Worm (Caenorhabditis elegans): ENCODE results near the gene ssp-35.

DNA sequence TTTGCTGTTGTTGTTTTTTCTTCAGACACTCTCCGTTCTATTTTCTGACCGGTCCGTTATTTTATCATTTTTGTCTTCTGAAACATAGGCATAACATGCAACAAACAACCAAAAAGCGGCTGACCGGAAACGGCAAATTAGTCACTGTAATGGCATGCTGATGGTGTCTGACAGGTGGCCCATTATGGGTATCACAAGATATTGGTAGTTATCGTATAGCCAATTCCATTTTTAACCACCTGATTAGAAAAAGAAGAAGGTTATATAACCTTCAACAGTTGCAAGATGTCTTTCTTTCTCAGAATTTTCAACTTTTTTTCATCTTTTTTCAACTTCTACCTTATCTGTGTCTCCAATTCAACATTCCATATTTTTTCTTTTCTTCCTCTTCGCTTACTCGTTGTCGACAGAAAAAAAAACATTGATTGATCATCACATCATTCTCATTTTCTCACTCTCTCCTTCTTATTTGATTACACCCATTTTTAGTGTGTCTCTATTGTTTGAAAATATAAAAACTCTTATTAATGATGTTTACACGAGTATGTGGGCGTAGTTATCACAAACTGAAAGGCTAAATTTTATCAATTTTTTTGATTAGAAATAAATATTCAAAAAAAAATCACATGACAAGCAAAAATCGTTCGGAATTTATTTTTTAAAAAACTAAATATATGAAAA, 37.3 kb upstream of the ssp-35 start:
- TF ChIP-seq nhr-77 (tag; optimal IDR thresholded peaks at IDR 0.05): no peak
- TF ChIP-seq lsy-2 (tag; optimal IDR thresholded peaks at IDR 0.05): peak; percentile 24 to 53
- TF ChIP-seq nhr-11 (tag; optimal IDR thresholded peaks at IDR 0.05): no peak
- TF ChIP-seq ets-5 (GFP tag; IDR thresholded peaks at IDR 0.05): no peak
- TF ChIP-seq skn-1 (tag; optimal IDR thresholded peaks at IDR 0.05): no peak
- peak; percentile 43 for TF ChIP-seq mep-1 (tag; optimal IDR thresholded peaks at IDR 0.05)
- TF ChIP-seq ztf-11 (tag; optimal IDR thresholded peaks at IDR 0.05): no peak

Measured in whole organism, L1 larva.